Fruit fly (Drosophila melanogaster) whole organism, embryonic: ENCODE measurements around the gene Frmd5.

Source experiments
- Ada2b ChIP-seq: fragments of 200-800 bp; sonication (Bioruptor generic); IDR thresholded peaks from 2 replicates; pipeline ENCODE4 v1.3.6; 2022; ENCODE audit warnings: missing biosample characterization, missing genetic modification characterization
- Blimp-1 ChIP-seq: fragments of 200-800 bp; sonication (Bioruptor generic); optimal IDR thresholded peaks from 3 replicates; lab custom pipeline; 2018; ENCODE audit warnings: missing biosample characterization, missing genetic modification characterization, mild to moderate bottlenecking, moderate library complexity, missing genetic modification reagents
- BtbVII ChIP-seq: fragments of 200-800 bp; sonication (Bioruptor generic); optimal IDR thresholded peaks from 3 replicates; lab custom pipeline; 2017; ENCODE audit warnings: missing biosample characterization, mild to moderate bottlenecking, missing genetic modification characterization
- CG1024 ChIP-seq: fragments of 200-800 bp; sonication (Bioruptor generic); IDR thresholded peaks from 2 replicates; pipeline ENCODE4 v1.3.6; 2022; ENCODE audit warnings: missing biosample characterization, missing genetic modification characterization
- CG12391 ChIP-seq: fragments of 200-800 bp; sonication (Bioruptor generic); optimal IDR thresholded peaks from 3 replicates; lab custom pipeline; 2018; ENCODE audit warnings: missing biosample characterization, mild to moderate bottlenecking, missing genetic modification characterization, moderate library complexity
- CG12659 ChIP-seq: fragments of 200-800 bp; sonication (Bioruptor generic); optimal IDR thresholded peaks from 3 replicates; lab custom pipeline; 2017; ENCODE audit warnings: mild to moderate bottlenecking, missing biosample characterization, missing genetic modification reagents, missing genetic modification characterization
- CG13287 ChIP-seq: fragments of 200-800 bp; sonication (Bioruptor generic); IDR thresholded peaks from 2 replicates; pipeline ENCODE4 v1.3.6; 2022; ENCODE audit warnings: missing biosample characterization, missing genetic modification characterization; ENCODE audit not compliant: partially characterized antibody
- CG13775 ChIP-seq: fragments of 200-800 bp; sonication (Bioruptor generic); optimal IDR thresholded peaks from 3 replicates; lab custom pipeline; 2017; ENCODE audit warnings: missing biosample characterization, mild to moderate bottlenecking, missing genetic modification characterization
- CG14710 ChIP-seq: fragments of 200-800 bp; sonication (Bioruptor generic); optimal IDR thresholded peaks from 3 replicates; lab custom pipeline; 2019; ENCODE audit warnings: missing biosample characterization, mild to moderate bottlenecking, missing genetic modification characterization, moderate library complexity
- CG15479 ChIP-seq: fragments of 200-800 bp; sonication (Bioruptor generic); optimal IDR thresholded peaks from 3 replicates; lab custom pipeline; 2019; ENCODE audit warnings: missing biosample characterization, mild to moderate bottlenecking, missing genetic modification characterization, moderate library complexity
- CG17568 ChIP-seq: fragments of 200-800 bp; sonication (Bioruptor generic); optimal IDR thresholded peaks from 2 replicates; lab custom pipeline; 2018; ENCODE audit warnings: missing biosample characterization, mild to moderate bottlenecking, missing genetic modification characterization, moderate library complexity
- CG17829 ChIP-seq: fragments of 200-800 bp; optimal IDR thresholded peaks from 2 replicates; lab custom pipeline; 2019; ENCODE audit warnings: missing biosample characterization, mild to moderate bottlenecking, missing genetic modification characterization, moderate library complexity
- CG17912 ChIP-seq: fragments of 200-800 bp; sonication (Bioruptor generic); optimal IDR thresholded peaks from 2 replicates; lab custom pipeline; 2018; ENCODE audit warnings: missing biosample characterization, mild to moderate bottlenecking, missing genetic modification characterization
- CG2116 ChIP-seq: fragments of 200-800 bp; sonication (Bioruptor generic); optimal IDR thresholded peaks from 3 replicates; lab custom pipeline; 2018; ENCODE audit warnings: missing biosample characterization, mild to moderate bottlenecking, missing genetic modification characterization
- CG2712 ChIP-seq: fragments of 200-800 bp; optimal IDR thresholded peaks from 3 replicates; lab custom pipeline; 2019; ENCODE audit warnings: missing biosample characterization, mild to moderate bottlenecking, missing genetic modification characterization, moderate library complexity
- CG32772 ChIP-seq: fragments of 200-800 bp; sonication (Bioruptor generic); IDR thresholded peaks from 2 replicates; pipeline ENCODE4 v1.3.6; 2022; ENCODE audit warnings: missing biosample characterization, missing genetic modification characterization
- CG33557 ChIP-seq: fragments of 200-800 bp; sonication (Bioruptor generic); optimal IDR thresholded peaks from 2 replicates; lab custom pipeline; 2019; ENCODE audit warnings: missing biosample characterization, mild to moderate bottlenecking, missing genetic modification characterization, moderate library complexity
- CG34376 ChIP-seq: fragments of 200-800 bp; sonication (Bioruptor generic); optimal IDR thresholded peaks from 2 replicates; lab custom pipeline; 2018; ENCODE audit warnings: missing biosample characterization, mild to moderate bottlenecking, missing genetic modification characterization
- CG3847 ChIP-seq: fragments of 200-800 bp; sonication (Bioruptor generic); IDR thresholded peaks from 2 replicates; pipeline ENCODE4 v1.3.6; 2022; ENCODE audit warnings: missing biosample characterization, missing genetic modification characterization
- CG4617 ChIP-seq: fragments of 200-800 bp; sonication (Bioruptor generic); optimal IDR thresholded peaks from 3 replicates; lab custom pipeline; 2016; ENCODE audit warnings: missing biosample characterization, missing genetic modification characterization, borderline replicate concordance
- Dbx ChIP-seq: fragments of 200-800 bp; sonication (Bioruptor generic); IDR thresholded peaks from 3 replicates; pipeline ENCODE4 v1.3.6; 2022; ENCODE audit warnings: missing biosample characterization, missing genetic modification characterization
- Dref ChIP-seq: fragments of 200-800 bp; sonication (Bioruptor generic); IDR thresholded peaks from 2 replicates; pipeline ENCODE4 v1.3.6; 2022; ENCODE audit warnings: missing biosample characterization, missing genetic modification characterization
- Eip74EF ChIP-seq, 2 experiments: fragments of 200-800 bp in 1 of 2; fragments of >200 bp in 1 of 2; sonication (Bioruptor generic) in 1 of 2; optimal IDR thresholded peaks; 2 replicates each; lab custom pipeline; 2017 to 2019; ENCODE audit warnings: missing biosample characterization in 2 of 2, missing genetic modification characterization in 2 of 2, mild to moderate bottlenecking in 1 of 2, moderate library complexity in 1 of 2
- Ets65A ChIP-seq: fragments of 200-800 bp; sonication (Bioruptor generic); peaks from one replicate; lab custom pipeline; 2016; ENCODE audit warnings: missing biosample characterization, missing genetic modification characterization
- MBD-R2 ChIP-seq: fragments of 200-800 bp; sonication (Bioruptor generic); IDR thresholded peaks from 2 replicates; pipeline ENCODE4 v1.3.6; 2022; ENCODE audit warnings: missing biosample characterization, missing genetic modification characterization
- Nf-YA ChIP-seq: fragments of 200-800 bp; sonication (Bioruptor generic); IDR thresholded peaks from 2 replicates; pipeline ENCODE4 v1.3.6; 2022; ENCODE audit warnings: missing biosample characterization, missing genetic modification characterization
- Rfx ChIP-seq: fragments of 200-800 bp; sonication (Bioruptor generic); IDR thresholded peaks from 2 replicates; pipeline ENCODE4 v1.3.6; 2022; ENCODE audit warnings: missing biosample characterization, missing genetic modification characterization
- Tbp ChIP-seq: fragments of >200 bp; optimal IDR thresholded peaks from 2 replicates; lab custom pipeline; 2018; ENCODE audit warnings: missing biosample characterization, missing genetic modification characterization
- ara ChIP-seq: fragments of 200-800 bp; sonication (Bioruptor generic); IDR thresholded peaks from 2 replicates; pipeline ENCODE4 v1.3.6; 2022; ENCODE audit warnings: missing biosample characterization, missing genetic modification characterization
- bbx ChIP-seq: fragments of 200-800 bp; sonication (Bioruptor generic); IDR thresholded peaks from 2 replicates; pipeline ENCODE4 v1.3.6; 2022; ENCODE audit warnings: missing biosample characterization, missing genetic modification characterization; ENCODE audit not compliant: partially characterized antibody
- chinmo ChIP-seq: fragments of 200-800 bp; sonication (Bioruptor generic); IDR thresholded peaks from 4 replicates; pipeline ENCODE4 v1.3.6; 2022; ENCODE audit warnings: missing biosample characterization, missing genetic modification characterization; ENCODE audit not compliant: partially characterized antibody
- corto ChIP-seq: fragments of 200-800 bp; sonication (Bioruptor generic); optimal IDR thresholded peaks from 2 replicates; lab custom pipeline; 2016; ENCODE audit warnings: missing biosample characterization, mild to moderate bottlenecking, missing genetic modification characterization, moderate library complexity
- dati ChIP-seq: fragments of 200-800 bp; sonication (Bioruptor generic); IDR thresholded peaks from 2 replicates; pipeline ENCODE4 v1.3.6; 2022; ENCODE audit warnings: missing biosample characterization, missing genetic modification characterization
- disco-r ChIP-seq: fragments of 200-800 bp; sonication (Bioruptor generic); optimal IDR thresholded peaks from 2 replicates; lab custom pipeline; 2016; ENCODE audit warnings: missing biosample characterization, missing genetic modification characterization
- dpn ChIP-seq, 2 experiments: fragments of 200-800 bp; sonication (Bioruptor generic); optimal IDR thresholded peaks; 3 replicates each; lab custom pipeline; 2016; ENCODE audit warnings: missing biosample characterization in 2 of 2, missing genetic modification characterization in 2 of 2
- grn ChIP-seq: fragments of 200-800 bp; sonication (Bioruptor generic); optimal IDR thresholded peaks from 3 replicates; lab custom pipeline; 2017; ENCODE audit warnings: missing biosample characterization, missing genetic modification characterization
- kay ChIP-seq: fragments of 200-800 bp; sonication (Bioruptor generic); optimal IDR thresholded peaks from 2 replicates; lab custom pipeline; 2016; ENCODE audit warnings: missing biosample characterization, missing genetic modification characterization
- kni ChIP-seq: fragments of 200-800 bp; sonication (Bioruptor generic); optimal IDR thresholded peaks from 3 replicates; lab custom pipeline; 2017; ENCODE audit warnings: mild to moderate bottlenecking, missing biosample characterization, missing genetic modification reagents, missing genetic modification characterization
- mam ChIP-seq: fragments of 200-800 bp; sonication (Bioruptor generic); optimal IDR thresholded peaks from 3 replicates; lab custom pipeline; 2016; ENCODE audit warnings: missing biosample characterization, missing genetic modification characterization
- nmo ChIP-seq: fragments of 200-800 bp; sonication (Bioruptor generic); optimal IDR thresholded peaks from 2 replicates; lab custom pipeline; 2018; ENCODE audit warnings: missing biosample characterization, mild to moderate bottlenecking, missing genetic modification characterization, moderate library complexity
- otp ChIP-seq: fragments of 200-800 bp; sonication (Bioruptor generic); IDR thresholded peaks from 3 replicates; pipeline ENCODE4, ENCODE4 v1.3.6; 2022; ENCODE audit warnings: missing biosample characterization, missing genetic modification characterization
- pfk ChIP-seq: fragments of 200-800 bp; sonication (Bioruptor generic); optimal IDR thresholded peaks from 2 replicates; lab custom pipeline; 2018; ENCODE audit warnings: missing biosample characterization, mild to moderate bottlenecking, missing genetic modification characterization, moderate library complexity
- phol ChIP-seq: fragments of 200-800 bp; sonication (Bioruptor generic); optimal IDR thresholded peaks from 3 replicates; lab custom pipeline; 2018; ENCODE audit warnings: missing biosample characterization, mild to moderate bottlenecking, missing genetic modification characterization, moderate library complexity
- sens ChIP-seq: fragments of 200-800 bp; sonication (Bioruptor generic); peaks from one replicate; lab custom pipeline; 2016; ENCODE audit warnings: missing biosample characterization, missing genetic modification characterization
- tio ChIP-seq: fragments of 200-800 bp; sonication (Bioruptor generic); optimal IDR thresholded peaks from 2 replicates; lab custom pipeline; 2017; ENCODE audit warnings: missing biosample characterization, missing genetic modification characterization, inconsistent platforms
- trem ChIP-seq: fragments of 200-800 bp; optimal IDR thresholded peaks from 3 replicates; lab custom pipeline; 2019; ENCODE audit warnings: missing biosample characterization, mild to moderate bottlenecking, missing genetic modification characterization, moderate library complexity
- wek ChIP-seq: fragments of 200-800 bp; sonication (Bioruptor generic); optimal IDR thresholded peaks from 3 replicates; lab custom pipeline; 2018; ENCODE audit warnings: missing biosample characterization, mild to moderate bottlenecking, missing genetic modification characterization, moderate library complexity
- zen2 ChIP-seq: fragments of 200-800 bp; sonication (Bioruptor generic); IDR thresholded peaks from 3 replicates; pipeline ENCODE4 v1.3.6; 2022; ENCODE audit warnings: missing biosample characterization, missing genetic modification characterization; ENCODE audit not compliant: partially characterized antibody

The Frmd5 gene

DNA sequence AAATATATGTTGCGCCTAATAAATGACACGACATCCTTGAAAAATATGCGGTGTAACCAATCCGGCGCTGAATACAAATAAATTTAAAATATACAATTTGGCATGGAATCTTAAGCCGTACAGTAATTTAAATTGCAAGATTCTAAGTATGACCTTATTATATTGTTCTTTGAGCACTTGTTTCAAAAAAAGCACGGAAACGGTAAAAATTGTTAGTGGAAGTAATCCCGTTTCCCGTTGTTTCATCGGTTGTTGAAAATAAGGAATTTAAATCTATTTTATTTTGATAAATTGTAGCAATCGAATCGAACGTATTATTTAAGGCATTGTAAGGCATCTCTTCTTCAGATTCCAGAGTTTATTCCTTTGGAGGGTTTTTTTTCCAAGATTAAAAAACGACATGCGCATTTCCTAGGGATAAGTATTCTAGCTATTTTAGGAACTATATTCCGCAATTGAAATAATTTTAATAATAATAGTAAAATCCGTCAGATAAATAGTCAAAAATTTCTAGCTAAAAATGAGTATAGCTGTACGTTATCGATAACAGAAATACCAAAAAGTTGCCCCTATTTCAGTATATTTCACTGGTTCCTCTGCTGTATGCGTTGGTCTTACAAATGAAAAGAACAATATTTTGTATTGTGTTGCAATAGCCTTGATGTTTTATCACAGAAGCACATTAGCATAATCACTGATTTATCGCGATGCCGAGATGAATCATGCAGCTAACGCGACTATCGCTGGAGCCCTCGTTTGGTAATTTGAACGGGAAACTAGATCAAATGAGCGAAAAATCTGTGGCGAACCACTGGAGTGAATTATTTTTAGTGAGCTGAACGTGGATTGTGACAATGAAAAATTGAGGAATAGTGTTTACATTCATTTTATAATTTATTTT is 10.9 kb upstream of the Frmd5 start, which contains the start of gene GATAd (continued):
- TF ChIP-seq kni, result peak; percentile 99
- TF ChIP-seq Dbx (GFP tag; lab: Robert Waterston, UW), result no peak
- no peak for TF ChIP-seq CG34376
- TF ChIP-seq CG1024, result peak; percentile 33; the same call in 1 of the 2 replicates
- no peak for TF ChIP-seq Ada2b (GFP tag; lab: Robert Waterston, UW)
- peak; percentile 65 for TF ChIP-seq CG12659 (GFP tag; lab: Kevin White, UChicago)
- peak; percentile 46 for TF ChIP-seq CG2712 (tag; lab: Kevin White, UChicago)
- TF ChIP-seq CG15479 (GFP tag; lab: Kevin White, UChicago), result peak; percentile 64
- no peak for TF ChIP-seq grn (GFP tag; lab: Kevin White, UChicago)
- peak in 1 of 2 experiments; percentile 23 for TF ChIP-seq dpn (GFP tag; optimal IDR thresholded peaks at IDR 0.05; lab: Kevin White, UChicago)
- TF ChIP-seq trem (tag; lab: Kevin White, UChicago), result peak; percentile 52
- TF ChIP-seq BtbVII, result no peak
- TF ChIP-seq CG13287 (GFP tag; lab: Robert Waterston, UW), result peak; percentile 47; the same call in 1 of the 2 replicates
- TF ChIP-seq Tbp (GFP tag; lab: Kevin White, UChicago), result peak; percentile 64
- peak; percentile 19; the same call in 1 of the 2 replicates for TF ChIP-seq MBD-R2
- no peak for TF ChIP-seq ara (GFP tag; lab: Robert Waterston, UW)
- TF ChIP-seq Ets65A (GFP tag; lab: Kevin White, UChicago), result no peak
- peak; percentile 74; the same call in 1 of the 4 replicates for TF ChIP-seq chinmo
- TF ChIP-seq nmo (GFP tag; lab: Kevin White, UChicago), result peak; percentile 25
- TF ChIP-seq CG2116 (GFP tag; lab: Kevin White, UChicago), result peak; percentile 25
- TF ChIP-seq zen2 (GFP tag; lab: Robert Waterston, UW), result no peak; the same call in 2 of the 3 replicates
- peak; percentile 12 for TF ChIP-seq CG33557 (GFP tag; lab: Kevin White, UChicago)
- peak; percentile 13 for TF ChIP-seq phol
- TF ChIP-seq otp (GFP tag; lab: Robert Waterston, UW), result no peak
- TF ChIP-seq sens (GFP tag; lab: Kevin White, UChicago), result peak; percentile 67
- TF ChIP-seq disco-r, result no peak
- TF ChIP-seq dati (GFP tag; lab: Robert Waterston, UW), result no peak
- TF ChIP-seq kay (GFP tag; lab: Kevin White, UChicago), result peak; percentile 87
- TF ChIP-seq CG32772 (GFP tag; lab: Robert Waterston, UW), result no peak
- no peak for TF ChIP-seq Blimp-1 (GFP tag; lab: Kevin White, UChicago)
- TF ChIP-seq mam, result peak; percentile 14
- no peak for TF ChIP-seq Rfx (GFP tag; lab: Robert Waterston, UW)
- TF ChIP-seq Eip74EF (GFP tag; optimal IDR thresholded peaks at IDR 0.05; lab: Kevin White, UChicago), result peak in 1 of 2 experiments; percentile 19
- TF ChIP-seq CG12391 (tag; lab: Kevin White, UChicago), result peak; percentile 29
- no peak for TF ChIP-seq CG3847 (GFP tag; lab: Robert Waterston, UW)
- TF ChIP-seq CG17912, result no peak
- TF ChIP-seq CG4617 (GFP tag; lab: Kevin White, UChicago), result peak; percentile 77
- TF ChIP-seq Nf-YA (GFP tag; lab: Robert Waterston, UW), result no peak
- 0 out of 2 replicates have a peak, but pooled peaks have one; percentile 16 for TF ChIP-seq bbx
- TF ChIP-seq CG13775 (GFP tag; lab: Kevin White, UChicago), result peak; percentile 20
- TF ChIP-seq tio (GFP tag; lab: Kevin White, UChicago), result no peak
- no peak for TF ChIP-seq CG17568 (GFP tag; lab: Kevin White, UChicago)
- peak; percentile 62 for TF ChIP-seq Dref (GFP tag; lab: Robert Waterston, UW)
- no peak for TF ChIP-seq corto
- TF ChIP-seq CG14710 (tag; lab: Kevin White, UChicago), result peak; percentile 46
- peak; percentile 83 for TF ChIP-seq pfk (GFP tag; lab: Kevin White, UChicago)
- peak; percentile 5 for TF ChIP-seq wek (GFP tag; lab: Kevin White, UChicago)
- peak; percentile 43 for TF ChIP-seq CG17829
